Worm (Caenorhabditis elegans) whole organism, L4 larva: ENCODE measurements around the gene F36D4.6.

Source experiments
- F37D6.2 ChIP-seq: sonication (generic microtip); optimal IDR thresholded peaks from 2 replicates; lab custom pipeline; 2016; ENCODE audit warnings: mild to moderate bottlenecking, missing genetic modification characterization, missing compliant biosample characterization
- Y105C5A.15 ChIP-seq: fragments of 200-800 bp; sonication (Bioruptor generic); IDR thresholded peaks from 2 replicates; pipeline ENCODE4 v1.3.6; 2022; ENCODE audit warnings: missing genetic modification characterization, missing compliant biosample characterization
- ZK546.5 ChIP-seq, 2 experiments: sonication (generic microtip); optimal IDR thresholded peaks; 2 replicates each; lab custom pipeline; 2017; ENCODE audit warnings: missing biosample characterization in 2 of 2, missing genetic modification characterization in 2 of 2
- aha-1 ChIP-seq: fragments of 150-350 bp; peaks from one replicate; lab custom pipeline; 2014; ENCODE audit warnings: missing biosample characterization, missing genetic modification characterization
- ama-1 ChIP-seq: fragments of 150-350 bp; optimal IDR thresholded peaks from 2 replicates; lab custom pipeline; 2014; ENCODE audit warnings: inconsistent platforms, mixed read lengths
- attf-4 ChIP-seq: sonication (generic microtip); optimal IDR thresholded peaks from 3 replicates; lab custom pipeline; 2017; ENCODE audit warnings: missing biosample characterization, missing genetic modification characterization
- ceh-82 ChIP-seq: sonication (generic microtip); optimal IDR thresholded peaks from 2 replicates; lab custom pipeline; 2017; ENCODE audit warnings: missing biosample characterization, missing genetic modification characterization
- ces-1 ChIP-seq: fragments of 150-350 bp; sonication (generic microtip); optimal IDR thresholded peaks from 4 replicates; lab custom pipeline; 2014; ENCODE audit warnings: missing biosample characterization, missing genetic modification reagents, missing genetic modification characterization
- cey-2 ChIP-seq: sonication (generic microtip); optimal IDR thresholded peaks from 3 replicates; lab custom pipeline; 2017; ENCODE audit warnings: missing genetic modification characterization, mild to moderate bottlenecking, missing compliant biosample characterization, antibody characterized with exemption, borderline replicate concordance; ENCODE audit not compliant: insufficient read depth
- daf-12 ChIP-seq: fragments of 150-350 bp; optimal IDR thresholded peaks from 2 replicates; lab custom pipeline; 2014; ENCODE audit warnings: missing biosample characterization, missing genetic modification reagents, missing genetic modification characterization
- daf-16 ChIP-seq, 3 experiments: sonication (generic microtip); optimal IDR thresholded peaks; 2 replicates each; lab custom pipeline; 2016 to 2017; ENCODE audit warnings: missing genetic modification characterization in 3 of 3, missing genetic modification reagents in 3 of 3, mild to moderate bottlenecking in 2 of 3, missing compliant biosample characterization in 2 of 3, missing biosample characterization in 1 of 3, moderate library complexity in 1 of 3
- dmd-6 ChIP-seq: fragments of 200-800 bp; sonication (Bioruptor generic); IDR thresholded peaks from 2 replicates; pipeline ENCODE4 v1.3.6; 2022; ENCODE audit warnings: missing genetic modification reagents, missing genetic modification characterization, missing compliant biosample characterization
- dve-1 ChIP-seq: sonication (generic microtip); optimal IDR thresholded peaks from 2 replicates; lab custom pipeline; 2017; ENCODE audit warnings: antibody characterized with exemption, mild to moderate bottlenecking, missing genetic modification characterization, missing compliant biosample characterization; ENCODE audit not compliant: insufficient read depth
- egl-27 ChIP-seq: sonication (generic microtip); optimal IDR thresholded peaks from 3 replicates; lab custom pipeline; 2017; ENCODE audit warnings: missing biosample characterization, missing genetic modification reagents, missing genetic modification characterization
- gei-8 ChIP-seq: fragments of 200-800 bp; sonication (Bioruptor generic); optimal IDR thresholded peaks from 2 replicates; lab custom pipeline; 2018; ENCODE audit warnings: mild to moderate bottlenecking, missing genetic modification characterization, missing compliant biosample characterization
- hif-1 ChIP-seq, 2 experiments: sonication (generic microtip); optimal IDR thresholded peaks; 2 replicates each; lab custom pipeline; 2016 to 2017; ENCODE audit warnings: missing compliant biosample characterization in 2 of 2, missing genetic modification characterization in 2 of 2, missing genetic modification reagents in 2 of 2, missing genotype in 2 of 2, mild to moderate bottlenecking in 1 of 2
- hlh-11 ChIP-seq: fragments of 200-800 bp; sonication (Bioruptor generic); optimal IDR thresholded peaks from 2 replicates; lab custom pipeline; 2018; ENCODE audit warnings: mild to moderate bottlenecking, missing genetic modification characterization, missing compliant biosample characterization
- hlh-30 ChIP-seq: sonication (generic microtip); optimal IDR thresholded peaks from 2 replicates; lab custom pipeline; 2017; ENCODE audit warnings: antibody characterized with exemption, mild to moderate bottlenecking, missing genetic modification characterization, missing compliant biosample characterization; ENCODE audit not compliant: insufficient read depth
- hmg-1.1 ChIP-seq: fragments of 200-800 bp; sonication (Bioruptor generic); IDR thresholded peaks from 2 replicates; pipeline ENCODE4 v1.3.6; 2022; ENCODE audit warnings: missing genetic modification reagents, missing genetic modification characterization, missing compliant biosample characterization
- lim-7 ChIP-seq: fragments of 200-800 bp; sonication (Bioruptor generic); IDR thresholded peaks from 2 replicates; pipeline ENCODE4 v1.3.6; 2022; ENCODE audit warnings: missing genetic modification characterization, missing compliant biosample characterization
- lin-13 ChIP-seq: fragments of 150-350 bp; optimal IDR thresholded peaks from 2 replicates; lab custom pipeline; 2014; ENCODE audit warnings: missing biosample characterization, missing genetic modification reagents, missing genetic modification characterization
- lin-29 ChIP-seq: fragments of 200-800 bp; sonication (Bioruptor generic); IDR thresholded peaks from 2 replicates; pipeline ENCODE4 v1.3.6; 2022; ENCODE audit warnings: missing genetic modification reagents, missing genetic modification characterization, missing compliant biosample characterization
- lin-39 ChIP-seq: fragments of 150-350 bp; optimal IDR thresholded peaks from 2 replicates; lab custom pipeline; 2014; ENCODE audit warnings: missing biosample characterization, missing genetic modification reagents, missing genetic modification characterization
- lsy-2 ChIP-seq, 2 experiments: fragments of 150-350 bp in 1 of 2; sonication (generic microtip) in 1 of 2; optimal IDR thresholded peaks; 2 replicates each; lab custom pipeline; 2014 to 2017; ENCODE audit warnings: missing biosample characterization in 2 of 2, missing genetic modification characterization in 2 of 2
- mdl-1 ChIP-seq, 2 experiments: fragments of 150-350 bp in 1 of 2; sonication (generic microtip) in 1 of 2; optimal IDR thresholded peaks; 2 replicates each; lab custom pipeline; 2014 to 2017; ENCODE audit warnings: missing biosample characterization in 2 of 2, missing genetic modification characterization in 2 of 2
- mdt-29 ChIP-seq: fragments of 200-800 bp; sonication (Bioruptor generic); IDR thresholded peaks from 2 replicates; pipeline ENCODE4 v1.3.6; 2022; ENCODE audit warnings: missing genetic modification reagents, missing genetic modification characterization, missing compliant biosample characterization
- mep-1 ChIP-seq: fragments of 150-350 bp; sonication (generic microtip); optimal IDR thresholded peaks from 3 replicates; lab custom pipeline; 2014; ENCODE audit warnings: missing biosample characterization, missing genetic modification characterization
- mes-2 ChIP-seq: sonication (generic microtip); optimal IDR thresholded peaks from 2 replicates; lab custom pipeline; 2016; ENCODE audit warnings: missing genotype, mild to moderate bottlenecking, missing genetic modification characterization, missing compliant biosample characterization; ENCODE audit not compliant: poor library complexity, severe bottlenecking
- mxl-3 ChIP-seq: fragments of 200-800 bp; sonication (Bioruptor generic); optimal IDR thresholded peaks from 2 replicates; lab custom pipeline; 2018; ENCODE audit warnings: mild to moderate bottlenecking, missing genetic modification characterization, missing compliant biosample characterization
- nhr-10 ChIP-seq: fragments of 150-350 bp; optimal IDR thresholded peaks from 2 replicates; lab custom pipeline; 2014; ENCODE audit warnings: missing biosample characterization, missing genetic modification characterization
- nhr-102 ChIP-seq: sonication (generic microtip); optimal IDR thresholded peaks from 2 replicates; lab custom pipeline; 2016; ENCODE audit warnings: mild to moderate bottlenecking, missing genetic modification characterization, moderate library complexity, missing compliant biosample characterization
- nhr-11 ChIP-seq: fragments of 150-350 bp; optimal IDR thresholded peaks from 2 replicates; lab custom pipeline; 2014; ENCODE audit warnings: missing biosample characterization, missing genetic modification characterization
- nhr-237 ChIP-seq: sonication (generic microtip); optimal IDR thresholded peaks from 2 replicates; lab custom pipeline; 2017; ENCODE audit warnings: missing biosample characterization, missing genetic modification characterization
- nhr-28 ChIP-seq: fragments of 150-350 bp; optimal IDR thresholded peaks from 2 replicates; lab custom pipeline; 2014; ENCODE audit warnings: missing biosample characterization, missing genetic modification characterization
- nhr-77 ChIP-seq: fragments of 150-350 bp; optimal IDR thresholded peaks from 2 replicates; lab custom pipeline; 2014; ENCODE audit warnings: missing biosample characterization, missing genetic modification characterization
- php-3 ChIP-seq: fragments of 200-800 bp; sonication (Bioruptor generic); IDR thresholded peaks from 2 replicates; pipeline ENCODE4 v1.3.6; 2022; ENCODE audit warnings: missing genetic modification reagents, missing genetic modification characterization, missing compliant biosample characterization
- pqm-1 ChIP-seq: sonication (generic microtip); optimal IDR thresholded peaks from 2 replicates; lab custom pipeline; 2017; ENCODE audit warnings: missing biosample characterization, missing genetic modification characterization
- snpc-4 ChIP-seq: fragments of 150-350 bp; optimal IDR thresholded peaks from 2 replicates; lab custom pipeline; 2014; ENCODE audit warnings: missing biosample characterization, missing genetic modification characterization
- tra-1 ChIP-seq: fragments of 200-800 bp; sonication (Bioruptor generic); IDR thresholded peaks from 2 replicates; pipeline ENCODE4 v1.3.6; 2022; ENCODE audit warnings: missing genetic modification reagents, missing genetic modification characterization, missing compliant biosample characterization
- unc-39 ChIP-seq: sonication (generic microtip); optimal IDR thresholded peaks from 2 replicates; lab custom pipeline; 2017; ENCODE audit warnings: missing biosample characterization, missing genetic modification characterization
- unc-62 ChIP-seq, 3 experiments: fragments of 150-350 bp in 1 of 3; sonication (generic microtip); optimal IDR thresholded peaks in 2 of 3; peaks in 1 of 3; 1 replicate in 1 of 3; 2 replicates in 2 of 3; lab custom pipeline; 2014 to 2017; ENCODE audit warnings: missing biosample characterization in 3 of 3, missing genetic modification characterization in 3 of 3, missing genetic modification reagents in 3 of 3, missing genotype in 1 of 3
- zfp-2 ChIP-seq: sonication (generic microtip); optimal IDR thresholded peaks from 2 replicates; lab custom pipeline; 2016; ENCODE audit warnings: mild to moderate bottlenecking, missing genetic modification characterization, missing compliant biosample characterization
- zfp-3 ChIP-seq: fragments of 200-800 bp; sonication (Bioruptor generic); conservative IDR thresholded peaks from 2 replicates; pipeline ENCODE4 v1.3.6; 2022; ENCODE audit warnings: missing genetic modification reagents, missing genetic modification characterization, missing compliant biosample characterization
- zip-2 ChIP-seq: fragments of 150-350 bp; optimal IDR thresholded peaks from 2 replicates; lab custom pipeline; 2014; ENCODE audit warnings: missing biosample characterization, missing genetic modification characterization

Gene F36D4.6

ce11 chrV:9443748-9444147, 16.8 kb upstream of the F36D4.6 start, which contains the start of gene wdr-62:
wdr-62 (plus strand) TSS chrV:9444048.
- TF ChIP-seq zfp-2 (tag; lab: Kevin White, UChicago) (no peak), aha-1 (tag; lab: Kevin White, UChicago) (peak; percentile 48), daf-12 (tag; lab: Kevin White, UChicago) (no peak), lin-29 (GFP tag; lab: Robert Waterston, UW) (no peak), unc-62 (GFP tag; optimal IDR thresholded peaks at IDR 0.05 in 1 of 2; lab: Kevin White, UChicago) (peak in 1 of 2 experiments; percentile 57), unc-62 (tag; optimal IDR thresholded peaks at IDR 0.05; lab: Kevin White, UChicago) (no peak), ama-1 (lab: Kevin White, UChicago) (no peak)
- TF ChIP-seq, all 104 proteins: peak for 2

- 0 out of 2 replicates have a peak, but pooled peaks have one; percentile 34 for TF ChIP-seq tra-1
- peak; percentile 34 for TF ChIP-seq nhr-77 (tag; lab: Kevin White, UChicago)
- TF ChIP-seq hlh-11: peak; percentile 77
- TF ChIP-seq mes-2 (tag; lab: Kevin White, UChicago): peak; percentile 25
- TF ChIP-seq hif-1 (tag; optimal IDR thresholded peaks at IDR 0.05; lab: Kevin White, UChicago): no peak
- TF ChIP-seq ceh-82 (tag; lab: Kevin White, UChicago): no peak
- no peak for TF ChIP-seq mdt-29 (GFP tag; lab: Robert Waterston, UW)
- peak; percentile 69 for TF ChIP-seq dmd-6
- peak in 1 of 2 experiments; percentile 24 for TF ChIP-seq mdl-1 (tag; optimal IDR thresholded peaks at IDR 0.05; lab: Kevin White, UChicago)
- no peak for TF ChIP-seq unc-39 (tag; lab: Kevin White, UChicago)
- no peak for TF ChIP-seq F37D6.2 (tag; lab: Kevin White, UChicago)
- peak; percentile 50 for TF ChIP-seq nhr-10 (tag; lab: Kevin White, UChicago)
- peak; percentile 54 for TF ChIP-seq mxl-3 (GFP tag; lab: Kevin White, UChicago)
- peak; percentile 21 for TF ChIP-seq nhr-102
- peak in 1 of 2 experiments; percentile 1 for TF ChIP-seq daf-16 (GFP tag; optimal IDR thresholded peaks at IDR 0.05; lab: Kevin White, UChicago)
- TF ChIP-seq daf-16 (tag; optimal IDR thresholded peaks at IDR 0.05; lab: Kevin White, UChicago): peak; percentile 91
- no peak for TF ChIP-seq ZK546.5 (tag; optimal IDR thresholded peaks at IDR 0.05; lab: Kevin White, UChicago)
- peak; percentile 82 for TF ChIP-seq pqm-1 (tag; lab: Kevin White, UChicago)
- TF ChIP-seq mep-1 (tag; lab: Kevin White, UChicago): peak; percentile 33
- TF ChIP-seq nhr-28 (tag; lab: Kevin White, UChicago): peak; percentile 87
- no peak for TF ChIP-seq lin-39 (tag; lab: Kevin White, UChicago)
- TF ChIP-seq php-3 (GFP tag; lab: Robert Waterston, UW): 0 out of 2 replicates have a peak, but pooled peaks have one; percentile 30
- no peak for TF ChIP-seq lsy-2 (tag; optimal IDR thresholded peaks at IDR 0.05; lab: Kevin White, UChicago)
- TF ChIP-seq hlh-30 (tag; lab: Kevin White, UChicago): peak; percentile 72
- TF ChIP-seq dve-1 (tag; lab: Kevin White, UChicago): peak; percentile 84
- TF ChIP-seq zip-2 (tag; lab: Kevin White, UChicago): no peak
- TF ChIP-seq, all 104 proteins: peak for 16
These were observed 16.1 kb upstream of the F36D4.6 start for ce11 chrV:9443109-9443508.

ce11 chrV:9442471-9442870, 15.5 kb upstream of the F36D4.6 start:
- TF ChIP-seq nhr-28 (tag; lab: Kevin White, UChicago): no peak
- TF ChIP-seq gei-8: no peak
- TF ChIP-seq zfp-3 (GFP tag; lab: Robert Waterston, UW): no peak
- TF ChIP-seq ceh-82 (tag; lab: Kevin White, UChicago): no peak
- TF ChIP-seq ces-1 (GFP tag; lab: Kevin White, UChicago): no peak
- no peak for TF ChIP-seq lin-13 (GFP tag; lab: Kevin White, UChicago)
- no peak for TF ChIP-seq nhr-11
- no peak for TF ChIP-seq snpc-4 (tag; lab: Kevin White, UChicago)
- no peak for TF ChIP-seq F37D6.2 (tag; lab: Kevin White, UChicago)
- no peak for TF ChIP-seq nhr-237 (tag; lab: Kevin White, UChicago)
- no peak for TF ChIP-seq lim-7 (GFP tag; lab: Robert Waterston, UW)
- TF ChIP-seq php-3 (GFP tag; lab: Robert Waterston, UW): no peak
- no peak for TF ChIP-seq tra-1
- no peak for TF ChIP-seq egl-27 (tag; lab: Kevin White, UChicago)
- TF ChIP-seq Y105C5A.15 (GFP tag; lab: Robert Waterston, UW): no peak
- peak; percentile 6 for TF ChIP-seq mes-2 (tag; lab: Kevin White, UChicago)
- TF ChIP-seq hmg-1.1 (GFP tag; lab: Robert Waterston, UW): 0 out of 2 replicates have a peak, but pooled peaks have one; percentile 10
- peak in 1 of 2 experiments; percentile 59 for TF ChIP-seq unc-62 (GFP tag; optimal IDR thresholded peaks at IDR 0.05 in 1 of 2; lab: Kevin White, UChicago)
- no peak for TF ChIP-seq unc-62 (tag; optimal IDR thresholded peaks at IDR 0.05; lab: Kevin White, UChicago)
- no peak for TF ChIP-seq mdt-29 (GFP tag; lab: Robert Waterston, UW)
- TF ChIP-seq cey-2: no peak
- TF ChIP-seq attf-4 (tag; lab: Kevin White, UChicago): no peak
- TF ChIP-seq hif-1 (tag; optimal IDR thresholded peaks at IDR 0.05; lab: Kevin White, UChicago): no peak
